Worm (Caenorhabditis elegans) whole organism, young adult: ENCODE results near the gene F16B12.7.

Source experiments
- B0261.1 ChIP-seq: sonication (generic microtip); optimal IDR thresholded peaks from 2 replicates; lab custom pipeline; 2016; ENCODE audit warnings: mild to moderate bottlenecking, missing genetic modification characterization, moderate library complexity, missing compliant biosample characterization
- B0336.3 ChIP-seq: fragments of 200-800 bp; sonication (Bioruptor generic); IDR thresholded peaks from 2 replicates; pipeline ENCODE4 v1.3.6; 2022; ENCODE audit warnings: missing genetic modification characterization, missing compliant biosample characterization
- C17E4.6 ChIP-seq: fragments of 200-800 bp; sonication (Bioruptor generic); IDR thresholded peaks from 2 replicates; pipeline ENCODE4 v1.3.6; 2022; ENCODE audit warnings: missing genetic modification reagents, missing genetic modification characterization, missing compliant biosample characterization
- F22D6.2 ChIP-seq: sonication (generic microtip); optimal IDR thresholded peaks from 2 replicates; lab custom pipeline; 2016; ENCODE audit warnings: mild to moderate bottlenecking, missing genetic modification characterization, missing compliant biosample characterization
- F23B12.7 ChIP-seq: sonication (generic microtip); optimal IDR thresholded peaks from 2 replicates; lab custom pipeline; 2017; ENCODE audit warnings: missing genetic modification characterization, mild to moderate bottlenecking, missing compliant biosample characterization, antibody characterized with exemption, moderate library complexity; ENCODE audit not compliant: insufficient read depth
- F33H1.4 ChIP-seq: fragments of 200-800 bp; sonication (Bioruptor generic); IDR thresholded peaks from 2 replicates; pipeline ENCODE4 v1.3.6; 2022; ENCODE audit warnings: missing genetic modification reagents, missing genetic modification characterization, missing compliant biosample characterization
- F49E8.2 ChIP-seq: sonication (generic microtip); optimal IDR thresholded peaks from 3 replicates; lab custom pipeline; 2017; ENCODE audit warnings: missing genetic modification characterization, mild to moderate bottlenecking, missing compliant biosample characterization, antibody characterized with exemption, moderate library complexity; ENCODE audit not compliant: insufficient read depth
- F55B11.4 ChIP-seq: sonication (generic microtip); optimal IDR thresholded peaks from 2 replicates; lab custom pipeline; 2016; ENCODE audit warnings: missing compliant biosample characterization, missing genetic modification characterization, borderline replicate concordance; ENCODE audit not compliant: insufficient read depth
- F57C9.4 ChIP-seq: sonication (generic microtip); optimal IDR thresholded peaks from 2 replicates; lab custom pipeline; 2017; ENCODE audit warnings: mild to moderate bottlenecking, missing genetic modification characterization, missing compliant biosample characterization
- Y53G8AR.9 ChIP-seq: fragments of 200-800 bp; sonication (Bioruptor generic); conservative IDR thresholded peaks from 2 replicates; pipeline ENCODE4 v1.3.6; 2022; ENCODE audit warnings: missing genetic modification reagents, missing genetic modification characterization, missing compliant biosample characterization
- Y67H2A.10 ChIP-seq: fragments of 200-800 bp; sonication (Bioruptor generic); conservative IDR thresholded peaks from 2 replicates; pipeline ENCODE4 v1.3.6; 2022; ENCODE audit warnings: missing genetic modification reagents, missing genetic modification characterization, missing compliant biosample characterization
- ZK185.1 ChIP-seq: sonication (generic microtip); optimal IDR thresholded peaks from 2 replicates; lab custom pipeline; 2016; ENCODE audit warnings: mild to moderate bottlenecking, missing genetic modification characterization, missing compliant biosample characterization; ENCODE audit not compliant: poor library complexity, severe bottlenecking
- atf-7 ChIP-seq: sonication (generic microtip); optimal IDR thresholded peaks from 2 replicates; lab custom pipeline; 2017; ENCODE audit warnings: mild to moderate bottlenecking, missing genetic modification characterization, missing compliant biosample characterization
- athp-1 ChIP-seq: sonication (generic microtip); optimal IDR thresholded peaks from 2 replicates; lab custom pipeline; 2017; ENCODE audit warnings: mild to moderate bottlenecking, missing genetic modification characterization, missing compliant biosample characterization
- bed-1 ChIP-seq: fragments of 200-800 bp; sonication (Bioruptor generic); IDR thresholded peaks from 2 replicates; pipeline ENCODE4 v1.3.6; 2022; ENCODE audit warnings: missing genetic modification reagents, missing genetic modification characterization, missing compliant biosample characterization
- ceh-100 ChIP-seq: fragments of 200-800 bp; sonication (Bioruptor generic); IDR thresholded peaks from 2 replicates; pipeline ENCODE4 v1.3.6; 2022; ENCODE audit warnings: missing genetic modification reagents, missing genetic modification characterization, missing compliant biosample characterization
- ceh-27 ChIP-seq: fragments of 200-800 bp; sonication (Bioruptor generic); optimal IDR thresholded peaks from 2 replicates; lab custom pipeline; 2018; ENCODE audit warnings: mild to moderate bottlenecking, missing genetic modification characterization, moderate library complexity, missing compliant biosample characterization
- ceh-40 ChIP-seq: fragments of 200-800 bp; sonication (Bioruptor generic); IDR thresholded peaks from 2 replicates; pipeline ENCODE4 v1.3.6; 2022; ENCODE audit warnings: missing genetic modification characterization, missing compliant biosample characterization
- ceh-58 ChIP-seq: fragments of 200-800 bp; sonication (Bioruptor generic); IDR thresholded peaks from 2 replicates; pipeline ENCODE4 v1.3.6; 2022; ENCODE audit warnings: missing genetic modification characterization, missing compliant biosample characterization
- efl-1 ChIP-seq: fragments of 150-350 bp; optimal IDR thresholded peaks from 2 replicates; lab custom pipeline; 2014; ENCODE audit warnings: missing biosample characterization, missing genetic modification reagents, missing genetic modification characterization
- ekl-4 ChIP-seq: fragments of 200-800 bp; sonication (Bioruptor generic); IDR thresholded peaks from 2 replicates; pipeline ENCODE4 v1.3.6; 2022; ENCODE audit warnings: missing genetic modification reagents, missing genetic modification characterization, missing compliant biosample characterization
- ets-4 ChIP-seq: fragments of 200-800 bp; sonication (Bioruptor generic); optimal IDR thresholded peaks from 2 replicates; lab custom pipeline; 2018; ENCODE audit warnings: mild to moderate bottlenecking, missing genetic modification characterization, missing compliant biosample characterization
- fkh-3 ChIP-seq: sonication (generic microtip); optimal IDR thresholded peaks from 2 replicates; lab custom pipeline; 2016; ENCODE audit warnings: mild to moderate bottlenecking, missing genetic modification characterization, missing compliant biosample characterization
- him-1 ChIP-seq: sonication (generic microtip); optimal IDR thresholded peaks from 2 replicates; lab custom pipeline; 2016; ENCODE audit warnings: missing genotype, missing genetic modification reagents, missing genetic modification characterization, missing compliant biosample characterization
- hmg-20 ChIP-seq: fragments of 200-800 bp; sonication (Bioruptor generic); IDR thresholded peaks from 2 replicates; pipeline ENCODE4 v1.3.6; 2022; ENCODE audit warnings: missing genetic modification reagents, missing genetic modification characterization, missing compliant biosample characterization
- lag-1 ChIP-seq: fragments of 200-800 bp; sonication (Bioruptor generic); IDR thresholded peaks from 2 replicates; pipeline ENCODE4 v1.3.6; 2022; ENCODE audit warnings: missing genetic modification reagents, missing genetic modification characterization, missing compliant biosample characterization
- let-526 ChIP-seq: fragments of 200-800 bp; sonication (Bioruptor generic); IDR thresholded peaks from 2 replicates; pipeline ENCODE4 v1.3.6; 2022; ENCODE audit warnings: missing genetic modification reagents, missing genetic modification characterization, missing compliant biosample characterization
- lin-26 ChIP-seq: fragments of 200-800 bp; sonication (Bioruptor generic); IDR thresholded peaks from 2 replicates; pipeline ENCODE4 v1.3.6; 2022; ENCODE audit warnings: missing genetic modification reagents, missing genetic modification characterization, missing compliant biosample characterization
- lin-35 ChIP-seq, 3 experiments: fragments of 150-350 bp in 2 of 3; sonication (generic microtip) in 1 of 3; optimal IDR thresholded peaks; 2 replicates each; lab custom pipeline; 2014 to 2018; ENCODE audit warnings: missing biosample characterization in 3 of 3, missing genetic modification characterization in 3 of 3, missing genetic modification reagents in 3 of 3
- lin-54 ChIP-seq: fragments of 200-800 bp; sonication (Bioruptor generic); optimal IDR thresholded peaks from 2 replicates; lab custom pipeline; 2018; ENCODE audit warnings: mild to moderate bottlenecking, missing genetic modification characterization, missing compliant biosample characterization
- lsy-27 ChIP-seq: sonication (generic microtip); optimal IDR thresholded peaks from 2 replicates; lab custom pipeline; 2017; ENCODE audit warnings: missing genetic modification characterization, mild to moderate bottlenecking, missing compliant biosample characterization, antibody characterized with exemption, missing genotype, borderline replicate concordance; ENCODE audit not compliant: insufficient read depth
- madf-6 ChIP-seq: fragments of 200-800 bp; sonication (Bioruptor generic); IDR thresholded peaks from 2 replicates; pipeline ENCODE4 v1.3.6; 2022; ENCODE audit warnings: missing genetic modification reagents, missing genetic modification characterization, missing compliant biosample characterization
- nfya-1 ChIP-seq: sonication (generic microtip); optimal IDR thresholded peaks from 2 replicates; lab custom pipeline; 2017; ENCODE audit warnings: antibody characterized with exemption, missing compliant biosample characterization, missing genetic modification characterization, borderline replicate concordance; ENCODE audit not compliant: insufficient read depth
- nhr-120 ChIP-seq: fragments of 200-800 bp; sonication (Bioruptor generic); IDR thresholded peaks from 2 replicates; pipeline ENCODE4 v1.3.6; 2022; ENCODE audit warnings: missing genetic modification characterization, missing compliant biosample characterization
- pbrm-1 ChIP-seq: fragments of 200-800 bp; sonication (Bioruptor generic); IDR thresholded peaks from 2 replicates; pipeline ENCODE4 v1.3.6; 2022; ENCODE audit warnings: missing genetic modification reagents, missing genetic modification characterization, missing compliant biosample characterization
- repo-1 ChIP-seq: sonication (generic microtip); optimal IDR thresholded peaks from 2 replicates; lab custom pipeline; 2017; ENCODE audit warnings: mild to moderate bottlenecking, missing genetic modification characterization, missing compliant biosample characterization
- snpc-1.1 ChIP-seq: sonication (generic microtip); optimal IDR thresholded peaks from 2 replicates; lab custom pipeline; 2017; ENCODE audit warnings: missing genetic modification characterization, mild to moderate bottlenecking, missing compliant biosample characterization, antibody characterized with exemption, moderate library complexity, missing genotype, missing genetic modification reagents; ENCODE audit not compliant: insufficient read depth
- snpc-4 ChIP-seq, 5 experiments: fragments of 150-350 bp in 1 of 5; sonication (generic microtip) in 4 of 5; optimal IDR thresholded peaks; 2 replicates each; lab custom pipeline; 2014 to 2018; ENCODE audit warnings: missing genetic modification characterization in 5 of 5, missing biosample characterization in 3 of 5, antibody characterized with exemption in 2 of 5, mild to moderate bottlenecking in 2 of 5, missing compliant biosample characterization in 2 of 5, missing genotype in 2 of 5, moderate library complexity in 2 of 5, missing genetic modification reagents in 1 of 5
- ztf-18 ChIP-seq: sonication (generic microtip); optimal IDR thresholded peaks from 2 replicates; lab custom pipeline; 2016; ENCODE audit warnings: missing genotype, mild to moderate bottlenecking, missing genetic modification characterization, missing compliant biosample characterization
- ztf-22 ChIP-seq: fragments of 200-800 bp; sonication (Bioruptor generic); optimal IDR thresholded peaks from 2 replicates; lab custom pipeline; 2018; ENCODE audit warnings: mild to moderate bottlenecking, missing genetic modification characterization, moderate library complexity, missing compliant biosample characterization
- ztf-26 ChIP-seq: sonication (generic microtip); optimal IDR thresholded peaks from 2 replicates; lab custom pipeline; 2017; ENCODE audit warnings: missing genetic modification characterization, missing compliant biosample characterization
- ztf-28 ChIP-seq: fragments of 200-800 bp; sonication (Bioruptor generic); IDR thresholded peaks from 2 replicates; pipeline ENCODE4 v1.3.6; 2022; ENCODE audit warnings: missing genetic modification reagents, missing genetic modification characterization, missing compliant biosample characterization
- ztf-3 ChIP-seq: fragments of 200-800 bp; sonication (Bioruptor generic); optimal IDR thresholded peaks from 2 replicates; lab custom pipeline; 2018; ENCODE audit warnings: mild to moderate bottlenecking, missing genetic modification characterization, missing compliant biosample characterization

Gene F16B12.7

DNA sequence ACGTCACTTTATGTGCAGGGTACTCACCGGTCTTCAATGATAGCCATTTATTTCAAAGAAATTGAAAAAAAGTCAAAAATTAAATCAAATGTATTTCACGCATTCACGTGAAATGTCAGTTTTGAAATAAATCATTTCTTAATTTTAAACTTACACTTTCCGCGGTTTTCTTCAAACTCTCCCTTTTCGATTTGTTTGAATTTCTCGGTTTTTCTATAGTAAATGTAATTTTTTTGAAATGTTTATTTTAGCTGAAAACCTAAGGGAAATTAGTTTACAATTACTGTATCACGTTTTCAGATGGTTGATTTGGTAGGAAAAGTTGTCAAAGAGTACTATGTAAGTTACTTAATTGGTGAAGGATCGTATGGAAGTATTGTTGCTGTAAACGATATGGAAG is at the start of gene F16B12.7:
TSS of gene F16B12.7 (plus strand) at position 301 of the 400 bp plus-strand sequence.
- TF ChIP-seq bed-1 (GFP tag; lab: Robert Waterston, UW), result no peak
- TF ChIP-seq fkh-3 (tag; lab: Kevin White, UChicago), result no peak
- no peak for TF ChIP-seq nfya-1 (tag; lab: Kevin White, UChicago)
- no peak for TF ChIP-seq lsy-27 (tag; lab: Kevin White, UChicago)
- no peak for TF ChIP-seq ceh-27 (GFP tag; lab: Kevin White, UChicago)
- TF ChIP-seq lin-26 (GFP tag; lab: Robert Waterston, UW), result no peak
- no peak for TF ChIP-seq snpc-1.1 (tag; lab: Kevin White, UChicago)
- TF ChIP-seq ekl-4, result no peak
- TF ChIP-seq ets-4 (GFP tag; lab: Kevin White, UChicago), result no peak
- no peak for TF ChIP-seq F49E8.2
- TF ChIP-seq, all 124 proteins: peak for 0

- no peak for TF ChIP-seq ceh-100
- TF ChIP-seq nhr-120 (GFP tag; lab: Robert Waterston, UW), result no peak
- TF ChIP-seq him-1 (tag; lab: Kevin White, UChicago), result no peak
- no peak for TF ChIP-seq Y67H2A.10 (GFP tag; lab: Robert Waterston, UW)
- TF ChIP-seq snpc-4 (GFP tag; optimal IDR thresholded peaks at IDR 0.05; lab: Kevin White, UChicago), result no peak
- peak in 2 of 4 experiments; percentile 58 to 64 for TF ChIP-seq snpc-4 (tag; optimal IDR thresholded peaks at IDR 0.05; lab: Kevin White, UChicago)
- TF ChIP-seq, all 124 proteins: peak for 1
Measured at ce11 chrX:14062771-14063170, 45.6 kb upstream of the F16B12.7 start.

DNA sequence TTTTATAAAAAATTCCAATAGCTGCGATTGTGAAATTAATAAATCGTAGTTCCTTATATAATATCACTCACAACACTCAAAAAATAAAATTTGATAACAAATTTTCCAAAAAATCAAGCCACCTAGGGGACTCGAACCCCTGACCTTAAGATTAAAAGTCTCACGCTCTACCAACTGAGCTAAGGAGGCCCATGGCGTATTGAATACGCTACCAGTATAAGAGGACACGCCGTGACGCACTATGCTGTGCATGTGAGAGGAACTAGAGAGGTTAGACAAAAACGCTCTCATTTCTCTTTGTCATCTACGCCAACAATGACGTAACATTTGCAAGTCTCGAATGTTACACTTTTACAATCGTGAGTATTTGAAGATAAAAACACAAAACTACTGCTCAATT is 44.5 kb upstream of the F16B12.7 start:
- TF ChIP-seq atf-7 (tag; lab: Kevin White, UChicago) (peak; percentile 90), lin-26 (GFP tag; lab: Robert Waterston, UW) (peak; percentile 99), lin-54 (GFP tag; lab: Kevin White, UChicago) (peak; percentile 74), B0261.1 (tag; lab: Kevin White, UChicago) (peak; percentile 99), F33H1.4 (GFP tag; lab: Robert Waterston, UW) (no peak), ZK185.1 (peak; percentile 93), repo-1 (tag; lab: Kevin White, UChicago) (peak; percentile 61), ztf-28 (GFP tag; lab: Robert Waterston, UW) (peak; percentile 84), F23B12.7 (tag; lab: Kevin White, UChicago) (peak; percentile 87), F22D6.2 (tag; lab: Kevin White, UChicago) (peak; percentile 61), pbrm-1 (GFP tag; lab: Robert Waterston, UW) (peak; percentile 94), C17E4.6 (GFP tag; lab: Robert Waterston, UW) (no peak; the same call in 1 of the 2 replicates), lin-35 (GFP tag; optimal IDR thresholded peaks at IDR 0.05; lab: Kevin White, UChicago) (peak in 1 of 3 experiments; percentile 90), ztf-22 (GFP tag; lab: Kevin White, UChicago) (peak; percentile 85), ceh-40 (peak; percentile 88), lsy-27 (tag; lab: Kevin White, UChicago) (no peak), B0336.3 (GFP tag; lab: Robert Waterston, UW) (peak; percentile 72), madf-6 (GFP tag; lab: Robert Waterston, UW) (no peak; the same call in 1 of the 2 replicates), ztf-18 (tag; lab: Kevin White, UChicago) (peak; percentile 83), athp-1 (tag; lab: Kevin White, UChicago) (peak; percentile 92), ets-4 (GFP tag; lab: Kevin White, UChicago) (peak; percentile 36), F57C9.4 (tag; lab: Kevin White, UChicago) (peak; percentile 23), F55B11.4 (tag; lab: Kevin White, UChicago) (no peak), efl-1 (no peak), lag-1 (peak; percentile 42; the same call in 1 of the 2 replicates), Y53G8AR.9 (GFP tag; lab: Robert Waterston, UW) (peak; percentile 79), ceh-58 (GFP tag; lab: Robert Waterston, UW) (peak; percentile 94; the same call in 1 of the 2 replicates), let-526 (peak; percentile 94), hmg-20 (GFP tag; lab: Robert Waterston, UW) (peak; percentile 80), ztf-3 (peak; percentile 61), ztf-26 (tag; lab: Kevin White, UChicago) (peak; percentile 84)
